Fruit fly (Drosophila melanogaster): Measurements from ENCODE around the gene CG43965.

Gene CG43965

dm6 chr3L:8691891-8692874 is 33.4 kb downstream of the CG43965 start (continued):
- peak; percentile 41 for TF ChIP-seq CG14710 (tag; optimal IDR thresholded peaks at IDR 0.05)
- TF ChIP-seq CG2202 (tag; optimal IDR thresholded peaks at IDR 0.05) = no peak
- TF ChIP-seq CG31365 (tag; optimal IDR thresholded peaks at IDR 0.05) = no peak
- peak; percentile 50; the same call in 1 of the 2 replicates for TF ChIP-seq bbx (GFP tag; IDR thresholded peaks at IDR 0.05; ENCODE audit: partially characterized antibody)
- peak; percentile 46 for TF ChIP-seq Xrp1 (GFP tag; IDR thresholded peaks at IDR 0.05)
- TF ChIP-seq Sox102F (GFP tag; optimal IDR thresholded peaks at IDR 0.05) = peak; percentile 58
- no peak for TF ChIP-seq cas (GFP tag; IDR thresholded peaks at IDR 0.05)
- TF ChIP-seq prd (optimal IDR thresholded peaks at IDR 0.05) = no peak
- peak; percentile 45; the same call in 1 of the 3 replicates for TF ChIP-seq prd (GFP tag; IDR thresholded peaks at IDR 0.05)
- peak; percentile 69 for TF ChIP-seq sens (GFP tag)
- peak; percentile 85; the same call in 3 of the 4 replicates for TF ChIP-seq chinmo (GFP tag; IDR thresholded peaks at IDR 0.05; ENCODE audit: partially characterized antibody)
- TF ChIP-seq CG6683 (GFP tag; optimal IDR thresholded peaks at IDR 0.05) = peak; percentile 6
- peak; percentile 64 for TF ChIP-seq Hr3 (GFP tag; optimal IDR thresholded peaks at IDR 0.05)
- TF ChIP-seq Oli (tag; optimal IDR thresholded peaks at IDR 0.05) = peak; percentile 65
- peak; percentile 82 for TF ChIP-seq CoRest (tag; optimal IDR thresholded peaks at IDR 0.05)
- TF ChIP-seq CTCF (GFP tag; optimal IDR thresholded peaks at IDR 0.05) = no peak
- TF ChIP-seq CG4707 (GFP tag; optimal IDR thresholded peaks at IDR 0.05) = no peak
- no peak for TF ChIP-seq CG10654 (GFP tag; optimal IDR thresholded peaks at IDR 0.05)
- no peak for TF ChIP-seq MBD-R2 (GFP tag; IDR thresholded peaks at IDR 0.05)
- TF ChIP-seq seq (GFP tag; IDR thresholded peaks at IDR 0.05) = no peak
- TF ChIP-seq CG6689 (GFP tag; IDR thresholded peaks at IDR 0.05) = no peak
- no peak for TF ChIP-seq CG7357 (GFP tag; IDR thresholded peaks at IDR 0.05)
- TF ChIP-seq unpg (GFP tag; optimal IDR thresholded peaks at IDR 0.05) = peak; percentile 4
- peak; percentile 23 for TF ChIP-seq kay (GFP tag; optimal IDR thresholded peaks at IDR 0.05)
- no peak for TF ChIP-seq Tbp (GFP tag; optimal IDR thresholded peaks at IDR 0.05)
- TF ChIP-seq klu (GFP tag; IDR thresholded peaks at IDR 0.05) = peak; percentile 11; the same call in 1 of the 2 replicates
- TF ChIP-seq Hey (tag; optimal IDR thresholded peaks at IDR 0.05) = peak; percentile 64
- peak; percentile 58 for TF ChIP-seq bcd (GFP tag; optimal IDR thresholded peaks at IDR 0.05)
- peak; percentile 10 for TF ChIP-seq CrebB (tag; optimal IDR thresholded peaks at IDR 0.05)
- TF ChIP-seq CG7745 (tag; optimal IDR thresholded peaks at IDR 0.05) = peak; percentile 16
- TF ChIP-seq GATAe (GFP tag; conservative IDR thresholded peaks at IDR 0.05) = peak; percentile 45
- TF ChIP-seq Six4 (GFP tag; optimal IDR thresholded peaks at IDR 0.05) = peak; percentile 55
- TF ChIP-seq pan (optimal IDR thresholded peaks at IDR 0.05) = no peak
- TF ChIP-seq pan (GFP tag; optimal IDR thresholded peaks at IDR 0.05 in 1 of 2, IDR thresholded peaks at IDR 0.05 in 1 of 2) = peak in 1 of 2 experiments; percentile 32
- peak; percentile 68 for TF ChIP-seq CG12659 (GFP tag; optimal IDR thresholded peaks at IDR 0.05)
- peak; percentile 19 for TF ChIP-seq CG17359 (tag; optimal IDR thresholded peaks at IDR 0.05)
- TF ChIP-seq salm (tag; optimal IDR thresholded peaks at IDR 0.05) = peak; percentile 33
- TF ChIP-seq dimm (GFP tag; IDR thresholded peaks at IDR 0.05) = no peak
- TF ChIP-seq bsh (GFP tag; optimal IDR thresholded peaks at IDR 0.05) = peak; percentile 4 to 15
- TF ChIP-seq CG30431 (GFP tag; optimal IDR thresholded peaks at IDR 0.05) = no peak
- TF ChIP-seq hth (optimal IDR thresholded peaks at IDR 0.05) = no peak
- TF ChIP-seq sr (GFP tag; IDR thresholded peaks at IDR 0.05) = no peak
- TF ChIP-seq CG15696 (tag; optimal IDR thresholded peaks at IDR 0.05) = peak; percentile 25
- peak; percentile 30 for TF ChIP-seq Abd-B (GFP tag; optimal IDR thresholded peaks at IDR 0.05)
- peak; percentile 88 for TF ChIP-seq CG12769 (tag; optimal IDR thresholded peaks at IDR 0.05)
- peak; percentile 76 for TF ChIP-seq CG7839 (tag; optimal IDR thresholded peaks at IDR 0.05)
- peak; percentile 57 for TF ChIP-seq tio (GFP tag; optimal IDR thresholded peaks at IDR 0.05)
- peak; percentile 15 for TF ChIP-seq HmgZ (tag; optimal IDR thresholded peaks at IDR 0.05)
- no peak for TF ChIP-seq CG3838 (GFP tag; optimal IDR thresholded peaks at IDR 0.05)
